Worm (Caenorhabditis elegans): ENCODE data around the gene attf-3.

DNA sequence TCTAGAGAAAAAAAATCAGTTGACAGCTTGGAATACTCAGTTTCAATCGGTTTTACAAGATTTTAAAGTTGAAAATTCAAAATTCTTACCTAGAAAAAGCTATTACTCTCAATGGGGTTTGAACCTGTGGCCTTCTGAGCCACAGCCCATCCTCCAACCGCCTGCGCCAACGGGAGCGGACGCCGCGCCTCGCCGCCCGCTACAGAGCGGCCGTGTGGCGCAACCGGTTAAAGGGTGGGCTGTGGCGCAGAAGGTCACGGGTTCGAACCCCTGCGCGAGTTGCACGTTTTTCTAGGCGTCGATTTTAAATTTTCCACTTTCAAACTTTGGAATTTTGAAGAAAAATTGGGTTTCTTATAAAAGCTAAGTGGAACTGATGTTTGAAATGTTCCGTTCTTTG is 37.9 kb downstream of the attf-3 start:
- TF ChIP-seq nhr-6 (tag; optimal IDR thresholded peaks at IDR 0.05) (no peak), snpc-4 (tag; optimal IDR thresholded peaks at IDR 0.05) (no peak)

All from whole organism, L2 larva.